Fruit fly (Drosophila melanogaster) whole organism, embryonic: ENCODE data around the gene Bro.

Source experiments
- B-H2 ChIP-seq: fragments of 200-800 bp; sonication (Bioruptor generic); optimal IDR thresholded peaks from 2 replicates; lab custom pipeline; 2018; ENCODE audit warnings: missing biosample characterization, mild to moderate bottlenecking, missing genetic modification characterization
- BtbVII ChIP-seq: fragments of 200-800 bp; sonication (Bioruptor generic); optimal IDR thresholded peaks from 3 replicates; lab custom pipeline; 2017; ENCODE audit warnings: missing biosample characterization, mild to moderate bottlenecking, missing genetic modification characterization
- CG1024 ChIP-seq: fragments of 200-800 bp; sonication (Bioruptor generic); IDR thresholded peaks from 2 replicates; pipeline ENCODE4 v1.3.6; 2022; ENCODE audit warnings: missing biosample characterization, missing genetic modification characterization
- CG10366 ChIP-seq: fragments of 200-800 bp; sonication (Bioruptor generic); IDR thresholded peaks from 2 replicates; pipeline ENCODE4 v1.3.6; 2022; ENCODE audit warnings: missing biosample characterization, missing genetic modification characterization
- CG11504 ChIP-seq: fragments of 200-800 bp; sonication (Bioruptor generic); optimal IDR thresholded peaks from 3 replicates; lab custom pipeline; 2019; ENCODE audit warnings: missing biosample characterization, mild to moderate bottlenecking, missing genetic modification characterization, moderate library complexity
- CG11695 ChIP-seq: fragments of 200-800 bp; sonication (Bioruptor generic); IDR thresholded peaks from 3 replicates; pipeline ENCODE4 v1.3.6; 2022; ENCODE audit warnings: missing biosample characterization, missing genetic modification characterization
- CG11696 ChIP-seq: fragments of 200-800 bp; sonication (Bioruptor generic); IDR thresholded peaks from 2 replicates; pipeline ENCODE4 v1.3.6; 2022; ENCODE audit warnings: missing biosample characterization, missing genetic modification characterization
- CG12071 ChIP-seq: fragments of 200-800 bp; sonication (Bioruptor generic); optimal IDR thresholded peaks from 3 replicates; lab custom pipeline; 2018; ENCODE audit warnings: missing biosample characterization, mild to moderate bottlenecking, missing genetic modification characterization
- CG12299 ChIP-seq: fragments of 200-800 bp; sonication (Bioruptor generic); optimal IDR thresholded peaks from 2 replicates; lab custom pipeline; 2018; ENCODE audit warnings: missing biosample characterization, mild to moderate bottlenecking, missing genetic modification characterization
- CG12744 ChIP-seq: fragments of 200-800 bp; sonication (Bioruptor generic); optimal IDR thresholded peaks from 2 replicates; lab custom pipeline; 2016; ENCODE audit warnings: missing biosample characterization, missing genetic modification characterization
- CG14441 ChIP-seq: fragments of 200-800 bp; sonication (Bioruptor generic); IDR thresholded peaks from 2 replicates; pipeline ENCODE4 v1.3.6; 2022; ENCODE audit warnings: missing biosample characterization, missing genetic modification characterization
- CG14965 ChIP-seq: fragments of 200-800 bp; sonication (Bioruptor generic); optimal IDR thresholded peaks from 2 replicates; lab custom pipeline; 2016; ENCODE audit warnings: missing biosample characterization, missing genetic modification characterization, borderline replicate concordance
- CG17328 ChIP-seq: fragments of 200-800 bp; sonication (Bioruptor generic); IDR thresholded peaks from 2 replicates; pipeline ENCODE4 v1.3.6; 2022; ENCODE audit warnings: missing biosample characterization, missing genetic modification characterization
- CG2712 ChIP-seq: fragments of 200-800 bp; optimal IDR thresholded peaks from 3 replicates; lab custom pipeline; 2019; ENCODE audit warnings: missing biosample characterization, mild to moderate bottlenecking, missing genetic modification characterization, moderate library complexity
- CG32767 ChIP-seq: fragments of 200-800 bp; sonication (Bioruptor generic); IDR thresholded peaks from 2 replicates; pipeline ENCODE4 v1.3.6; 2022; ENCODE audit warnings: missing biosample characterization, missing genetic modification characterization
- CG34376 ChIP-seq: fragments of 200-800 bp; sonication (Bioruptor generic); optimal IDR thresholded peaks from 2 replicates; lab custom pipeline; 2018; ENCODE audit warnings: missing biosample characterization, mild to moderate bottlenecking, missing genetic modification characterization
- CG6175 ChIP-seq: fragments of 200-800 bp; sonication (Bioruptor generic); IDR thresholded peaks from 3 replicates; pipeline ENCODE4 v1.3.6; 2022; ENCODE audit warnings: missing biosample characterization, missing genetic modification characterization
- CG8924 ChIP-seq: fragments of 200-800 bp; optimal IDR thresholded peaks from 3 replicates; lab custom pipeline; 2019; ENCODE audit warnings: missing biosample characterization, mild to moderate bottlenecking, missing genetic modification characterization, moderate library complexity
- CG9817 ChIP-seq: fragments of 200-800 bp; sonication (Bioruptor generic); optimal IDR thresholded peaks from 2 replicates; lab custom pipeline; 2018; ENCODE audit warnings: missing biosample characterization, mild to moderate bottlenecking, missing genetic modification characterization, moderate library complexity
- Dip2 ChIP-seq: fragments of 200-800 bp; sonication (Bioruptor generic); IDR thresholded peaks from 2 replicates; pipeline ENCODE4 v1.3.6; 2022; ENCODE audit warnings: missing biosample characterization, missing genetic modification characterization
- Drgx ChIP-seq: fragments of 200-800 bp; sonication (Bioruptor generic); IDR thresholded peaks from 2 replicates; pipeline ENCODE4 v1.3.6; 2022; ENCODE audit warnings: missing biosample characterization, missing genetic modification characterization
- Fer2 ChIP-seq: fragments of 200-800 bp; sonication (Bioruptor generic); optimal IDR thresholded peaks from 2 replicates; lab custom pipeline; 2018; ENCODE audit warnings: missing biosample characterization, mild to moderate bottlenecking, missing genetic modification characterization, moderate library complexity
- Gug ChIP-seq: fragments of 200-800 bp; sonication (Bioruptor generic); IDR thresholded peaks from 4 replicates; pipeline ENCODE4 v1.3.6; 2022; ENCODE audit warnings: missing biosample characterization, missing genetic modification characterization
- Hand ChIP-seq: fragments of 200-800 bp; sonication (Bioruptor generic); optimal IDR thresholded peaks from 2 replicates; lab custom pipeline; 2017; ENCODE audit warnings: mild to moderate bottlenecking, missing biosample characterization, missing genetic modification reagents, missing genetic modification characterization
- Hsf ChIP-seq: fragments of 200-800 bp; sonication (Bioruptor generic); optimal IDR thresholded peaks from 3 replicates; lab custom pipeline; 2016; ENCODE audit warnings: missing biosample characterization, missing genetic modification characterization
- Neu2 ChIP-seq: fragments of 200-800 bp; sonication (Bioruptor generic); optimal IDR thresholded peaks from 3 replicates; lab custom pipeline; 2016; ENCODE audit warnings: missing biosample characterization, missing genetic modification characterization, borderline replicate concordance
- Nf-YC ChIP-seq: fragments of 200-800 bp; optimal IDR thresholded peaks from 3 replicates; lab custom pipeline; 2019; ENCODE audit warnings: missing biosample characterization, mild to moderate bottlenecking, missing genetic modification characterization, moderate library complexity
- Tbp ChIP-seq: fragments of >200 bp; optimal IDR thresholded peaks from 2 replicates; lab custom pipeline; 2018; ENCODE audit warnings: missing biosample characterization, missing genetic modification characterization
- Xrp1 ChIP-seq: fragments of 200-800 bp; sonication (Bioruptor generic); IDR thresholded peaks from 2 replicates; pipeline ENCODE4 v1.3.6; 2022; ENCODE audit warnings: missing biosample characterization, missing genetic modification characterization
- ap ChIP-seq: fragments of 200-800 bp; sonication (Bioruptor generic); IDR thresholded peaks from 2 replicates; pipeline ENCODE4 v1.3.6; 2022; ENCODE audit warnings: missing biosample characterization, missing genetic modification characterization
- ara ChIP-seq: fragments of 200-800 bp; sonication (Bioruptor generic); IDR thresholded peaks from 2 replicates; pipeline ENCODE4 v1.3.6; 2022; ENCODE audit warnings: missing biosample characterization, missing genetic modification characterization
- cg ChIP-seq: fragments of 200-800 bp; sonication (Bioruptor generic); optimal IDR thresholded peaks from 3 replicates; lab custom pipeline; 2019; ENCODE audit warnings: missing biosample characterization, mild to moderate bottlenecking, missing genetic modification characterization, moderate library complexity
- chn ChIP-seq: fragments of 200-800 bp; sonication (Bioruptor generic); optimal IDR thresholded peaks from 2 replicates; lab custom pipeline; 2016; ENCODE audit warnings: missing biosample characterization, missing genetic modification characterization
- dmrt11E ChIP-seq: fragments of 200-800 bp; sonication (Bioruptor generic); optimal IDR thresholded peaks from 3 replicates; lab custom pipeline; 2018; ENCODE audit warnings: missing biosample characterization, mild to moderate bottlenecking, missing genetic modification characterization, moderate library complexity
- dysf ChIP-seq: fragments of 200-800 bp; sonication (Bioruptor generic); IDR thresholded peaks from 3 replicates; pipeline ENCODE4 v1.3.6; 2022; ENCODE audit warnings: missing biosample characterization, missing genetic modification characterization
- en ChIP-seq: fragments of 200-800 bp; sonication (Bioruptor generic); optimal IDR thresholded peaks from 2 replicates; lab custom pipeline; 2016; ENCODE audit warnings: missing biosample characterization, missing genetic modification characterization
- esg ChIP-seq: fragments of 200-800 bp; sonication (Bioruptor generic); conservative IDR thresholded peaks from 2 replicates; pipeline ENCODE4 v1.3.6; 2022; ENCODE audit warnings: missing biosample characterization, missing genetic modification characterization
- grau ChIP-seq: fragments of 200-800 bp; optimal IDR thresholded peaks from 3 replicates; lab custom pipeline; 2019; ENCODE audit warnings: missing biosample characterization, mild to moderate bottlenecking, missing genetic modification characterization, moderate library complexity
- gsb ChIP-seq: fragments of 200-800 bp; sonication (Bioruptor generic); IDR thresholded peaks from 2 replicates; pipeline ENCODE4 v1.3.6; 2022; ENCODE audit warnings: missing biosample characterization, missing genetic modification characterization
- hbn ChIP-seq: fragments of 200-800 bp; sonication (Bioruptor generic); IDR thresholded peaks from 2 replicates; pipeline ENCODE4 v1.3.6; 2022; ENCODE audit warnings: missing biosample characterization, missing genetic modification characterization; ENCODE audit not compliant: partially characterized antibody
- knrl ChIP-seq: fragments of 200-800 bp; sonication (Bioruptor generic); IDR thresholded peaks from 3 replicates; pipeline ENCODE4 v1.3.6; 2022; ENCODE audit warnings: missing biosample characterization, missing genetic modification characterization; ENCODE audit not compliant: partially characterized antibody
- lmd ChIP-seq: fragments of 200-800 bp; sonication (Bioruptor generic); IDR thresholded peaks from 2 replicates; pipeline ENCODE4 v1.3.6; 2022; ENCODE audit warnings: missing biosample characterization, missing genetic modification characterization
- pan ChIP-seq, 4 experiments: fragments of >200 bp in 3 of 4; fragments of 200-800 bp in 1 of 4; sonication (Bioruptor generic) in 1 of 4; optimal IDR thresholded peaks in 3 of 4; IDR thresholded peaks in 1 of 4; 2 replicates each; pipeline versions ENCODE4 v1.3.6 to Lab custom; 2017 to 2022; ENCODE audit warnings: missing biosample characterization in 2 of 4, missing genetic modification characterization in 2 of 4, mixed read lengths in 1 of 4
- pb ChIP-seq: fragments of 200-800 bp; sonication (Bioruptor generic); optimal IDR thresholded peaks from 3 replicates; lab custom pipeline; 2016; ENCODE audit warnings: missing biosample characterization, missing genetic modification characterization
- peb ChIP-seq: fragments of 200-800 bp; sonication (Bioruptor generic); IDR thresholded peaks from 2 replicates; pipeline ENCODE4 v1.3.6; 2022; ENCODE audit warnings: missing biosample characterization, missing genetic modification characterization
- row ChIP-seq: fragments of 200-800 bp; sonication (Bioruptor generic); IDR thresholded peaks from 3 replicates; pipeline ENCODE4 v1.3.6; 2022; ENCODE audit warnings: missing biosample characterization, missing genetic modification characterization
- sens ChIP-seq: fragments of 200-800 bp; sonication (Bioruptor generic); peaks from one replicate; lab custom pipeline; 2016; ENCODE audit warnings: missing biosample characterization, missing genetic modification characterization
- sisA ChIP-seq: fragments of 200-800 bp; sonication (Bioruptor generic); IDR thresholded peaks from 2 replicates; pipeline ENCODE4 v1.3.6; 2022; ENCODE audit warnings: missing biosample characterization, missing genetic modification characterization
- tap ChIP-seq: fragments of 200-800 bp; optimal IDR thresholded peaks from 3 replicates; lab custom pipeline; 2019; ENCODE audit warnings: missing biosample characterization, mild to moderate bottlenecking, missing genetic modification characterization, moderate library complexity
- wor ChIP-seq: fragments of 200-800 bp; sonication (Bioruptor generic); IDR thresholded peaks from 2 replicates; pipeline ENCODE4 v1.3.6; 2022; ENCODE audit warnings: missing biosample characterization, missing genetic modification characterization

Bro gene

dm6 chr3L:1692122-1692786, 44.6 kb downstream of the Bro start (continued):
- no peak for TF ChIP-seq B-H2 (GFP tag; lab: Kevin White, UChicago)
- TF ChIP-seq BtbVII (GFP tag; lab: Kevin White, UChicago): no peak
- TF ChIP-seq hbn: no peak
- peak; percentile 26; the same call in 1 of the 2 replicates for TF ChIP-seq esg
- peak; percentile 14; the same call in 1 of the 2 replicates for TF ChIP-seq CG10366 (GFP tag; lab: Robert Waterston, UW)
- TF ChIP-seq Fer2 (tag; lab: Kevin White, UChicago): no peak
- peak; percentile 77 for TF ChIP-seq sens (GFP tag; lab: Kevin White, UChicago)
- no peak for TF ChIP-seq CG6175 (GFP tag; lab: Robert Waterston, UW)
- TF ChIP-seq gsb (GFP tag; lab: Robert Waterston, UW): no peak
- TF ChIP-seq CG11504: peak; percentile 4
- no peak for TF ChIP-seq CG12744 (GFP tag; lab: Kevin White, UChicago)
- peak; percentile 45 for TF ChIP-seq CG17328 (GFP tag; lab: Robert Waterston, UW)
- TF ChIP-seq pan (optimal IDR thresholded peaks at IDR 0.05; lab: Kevin White, UChicago): no peak
- TF ChIP-seq pan (GFP tag; optimal IDR thresholded peaks at IDR 0.05 in 1 of 2, IDR thresholded peaks at IDR 0.05 in 1 of 2): peak in 1 of 2 experiments; percentile 40
- peak; percentile 35; the same call in 1 of the 2 replicates for TF ChIP-seq CG14441 (GFP tag; lab: Robert Waterston, UW)
- TF ChIP-seq CG12299: no peak
- TF ChIP-seq en: no peak
- no peak for TF ChIP-seq Tbp (GFP tag; lab: Kevin White, UChicago)
- TF ChIP-seq Dip2 (GFP tag; lab: Robert Waterston, UW): no peak
- no peak for TF ChIP-seq ap (GFP tag; lab: Robert Waterston, UW)
- TF ChIP-seq grau (tag; lab: Kevin White, UChicago): no peak
- peak; percentile 43; the same call in 1 of the 3 replicates for TF ChIP-seq row (GFP tag; lab: Robert Waterston, UW)
- TF ChIP-seq CG34376 (GFP tag; lab: Kevin White, UChicago): no peak
- TF ChIP-seq Hand: no peak
- no peak for TF ChIP-seq tap
- TF ChIP-seq CG14965 (GFP tag; lab: Kevin White, UChicago): no peak
- no peak for TF ChIP-seq CG8924 (tag; lab: Kevin White, UChicago)
- no peak for TF ChIP-seq CG12071 (GFP tag; lab: Kevin White, UChicago)
- no peak for TF ChIP-seq Neu2 (GFP tag; lab: Kevin White, UChicago)
- peak; percentile 73 for TF ChIP-seq CG11696 (GFP tag; lab: Robert Waterston, UW)
- no peak for TF ChIP-seq CG1024 (GFP tag; lab: Robert Waterston, UW)
- no peak for TF ChIP-seq pb (GFP tag; lab: Kevin White, UChicago)
- peak; percentile 43 for TF ChIP-seq dmrt11E (tag; lab: Kevin White, UChicago)
- TF ChIP-seq lmd (GFP tag; lab: Robert Waterston, UW): peak; percentile 39; the same call in 1 of the 2 replicates
- no peak for TF ChIP-seq knrl (GFP tag; lab: Robert Waterston, UW)
- TF ChIP-seq sisA (GFP tag; lab: Robert Waterston, UW): peak; percentile 45; the same call in 1 of the 2 replicates
- no peak for TF ChIP-seq wor (GFP tag; lab: Robert Waterston, UW)
- peak; percentile 49 for TF ChIP-seq Xrp1 (GFP tag; lab: Robert Waterston, UW)
- TF ChIP-seq chn (GFP tag; lab: Kevin White, UChicago): no peak
- 0 out of 2 replicates have a peak, but pooled peaks have one; percentile 32 for TF ChIP-seq ara (GFP tag; lab: Robert Waterston, UW)
- 0 out of 3 replicates have a peak, but pooled peaks have one; percentile 23 for TF ChIP-seq CG11695 (GFP tag; lab: Robert Waterston, UW)
- no peak for TF ChIP-seq CG2712 (tag; lab: Kevin White, UChicago)
- 0 out of 4 replicates have a peak, but pooled peaks have one; percentile 11 for TF ChIP-seq Gug (GFP tag; lab: Robert Waterston, UW)
- no peak for TF ChIP-seq CG9817 (tag; lab: Kevin White, UChicago)
- 0 out of 2 replicates have a peak, but pooled peaks have one; percentile 9 for TF ChIP-seq peb (GFP tag; lab: Robert Waterston, UW)
- no peak for TF ChIP-seq CG32767
- no peak for TF ChIP-seq Hsf (GFP tag; lab: Kevin White, UChicago)
- TF ChIP-seq dysf: 0 out of 3 replicates have a peak, but pooled peaks have one; percentile 14
- TF ChIP-seq Drgx (GFP tag; lab: Robert Waterston, UW): peak; percentile 87
- no peak for TF ChIP-seq cg (GFP tag; lab: Kevin White, UChicago)
- TF ChIP-seq Nf-YC (tag; lab: Kevin White, UChicago): no peak
